Worm (Caenorhabditis elegans) whole organism, early embryonic: Measurements from ENCODE around the gene hmg-1.1.

Experiments
- B0310.2 ChIP-seq: sonication (generic microtip); optimal IDR thresholded peaks from 2 replicates; lab custom pipeline; 2016; ENCODE audit warnings: mild to moderate bottlenecking, missing genetic modification characterization, missing compliant biosample characterization
- F13C5.2 ChIP-seq: sonication (generic microtip); optimal IDR thresholded peaks from 2 replicates; lab custom pipeline; 2017; ENCODE audit warnings: mild to moderate bottlenecking, missing genetic modification characterization, inconsistent platforms, missing compliant biosample characterization
- aly-1 ChIP-seq: sonication (generic microtip); optimal IDR thresholded peaks from 2 replicates; lab custom pipeline; 2016; ENCODE audit warnings: missing genetic modification characterization, missing compliant biosample characterization
- ama-1 ChIP-seq: fragments of 150-350 bp; optimal IDR thresholded peaks from 2 replicates; lab custom pipeline; 2014
- ceh-13 ChIP-seq: fragments of 200-800 bp; sonication (Bioruptor generic); optimal IDR thresholded peaks from 2 replicates; lab custom pipeline; 2018; ENCODE audit warnings: mild to moderate bottlenecking, missing genetic modification characterization, missing compliant biosample characterization
- ceh-36 ChIP-seq: sonication (generic microtip); optimal IDR thresholded peaks from 2 replicates; lab custom pipeline; 2016; ENCODE audit warnings: missing genetic modification characterization, inconsistent platforms, missing compliant biosample characterization
- ets-7 ChIP-seq: sonication (generic microtip); optimal IDR thresholded peaks from 2 replicates; lab custom pipeline; 2016; ENCODE audit warnings: missing genotype, missing genetic modification characterization, missing compliant biosample characterization
- flt-1 ChIP-seq: fragments of 200-800 bp; sonication (Bioruptor generic); IDR thresholded peaks from 2 replicates; pipeline ENCODE4 v1.3.6; 2022; ENCODE audit warnings: missing genetic modification characterization, missing compliant biosample characterization
- hmbx-1 ChIP-seq: sonication (generic microtip); optimal IDR thresholded peaks from 2 replicates; lab custom pipeline; 2016; ENCODE audit warnings: mild to moderate bottlenecking, missing genetic modification characterization, missing compliant biosample characterization
- hmg-4 ChIP-seq: fragments of 200-800 bp; sonication (Bioruptor generic); optimal IDR thresholded peaks from 2 replicates; lab custom pipeline; 2018; ENCODE audit warnings: mild to moderate bottlenecking, missing genetic modification characterization, missing compliant biosample characterization
- hnd-1 ChIP-seq: sonication (generic microtip); optimal IDR thresholded peaks from 2 replicates; lab custom pipeline; 2016; ENCODE audit warnings: missing genetic modification characterization, missing compliant biosample characterization
- pes-1 ChIP-seq: fragments of 200-800 bp; sonication (Bioruptor generic); IDR thresholded peaks from 2 replicates; pipeline ENCODE4 v1.3.6; 2022; ENCODE audit warnings: missing genetic modification reagents, missing genetic modification characterization, missing compliant biosample characterization
- scrt-1 ChIP-seq: fragments of 200-800 bp; sonication (Bioruptor generic); IDR thresholded peaks from 2 replicates; pipeline ENCODE4 v1.3.6; 2022; ENCODE audit warnings: missing genetic modification characterization, missing compliant biosample characterization
- sea-1 ChIP-seq: fragments of 200-800 bp; sonication (Bioruptor generic); conservative IDR thresholded peaks from 2 replicates; pipeline ENCODE4 v1.3.6; 2022; ENCODE audit warnings: missing genetic modification characterization, missing compliant biosample characterization
- tbx-11 ChIP-seq: fragments of 200-800 bp; sonication (Bioruptor generic); IDR thresholded peaks from 2 replicates; pipeline ENCODE4 v1.3.6; 2022; ENCODE audit warnings: missing genetic modification characterization, missing compliant biosample characterization
- tbx-37 ChIP-seq: fragments of 200-800 bp; sonication (Bioruptor generic); conservative IDR thresholded peaks from 2 replicates; pipeline ENCODE4 v1.3.6; 2022; ENCODE audit warnings: missing genetic modification reagents, missing genetic modification characterization, missing compliant biosample characterization
- tra-4 ChIP-seq: sonication (generic microtip); optimal IDR thresholded peaks from 2 replicates; lab custom pipeline; 2017; ENCODE audit warnings: missing genetic modification characterization, missing compliant biosample characterization

Gene hmg-1.1

DNA sequence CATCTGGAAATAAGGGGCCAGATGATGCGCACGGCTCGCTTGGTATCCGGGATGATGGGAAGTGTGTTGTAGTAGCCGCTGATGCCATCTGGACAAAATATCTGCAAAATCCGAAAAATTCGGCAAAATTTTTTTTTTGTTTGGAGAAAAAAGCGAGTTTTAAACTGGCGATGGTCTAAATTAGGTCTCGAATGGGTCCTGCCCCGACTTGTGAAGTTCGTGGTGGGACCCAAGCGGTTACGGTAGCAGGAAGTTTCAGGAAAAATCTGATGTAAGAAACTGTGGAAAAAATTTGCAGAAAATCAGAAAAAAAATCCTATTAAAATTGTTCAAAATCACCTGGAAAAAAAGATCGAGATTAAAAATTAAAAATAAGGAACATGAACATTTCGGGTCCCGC, 7.0 kb upstream of the hmg-1.1 start, which contains the start of gene jmjd-2:
TSS of gene jmjd-2 (minus strand) at position 101 of the 400 bp plus-strand sequence.
- TF ChIP-seq flt-1 (GFP tag; lab: Robert Waterston, UW) (no peak), scrt-1 (GFP tag; lab: Robert Waterston, UW) (no peak), ets-7 (tag; lab: Kevin White, UChicago) (no peak), B0310.2 (tag; lab: Kevin White, UChicago) (no peak), ceh-13 (GFP tag; lab: Kevin White, UChicago) (no peak)

DNA sequence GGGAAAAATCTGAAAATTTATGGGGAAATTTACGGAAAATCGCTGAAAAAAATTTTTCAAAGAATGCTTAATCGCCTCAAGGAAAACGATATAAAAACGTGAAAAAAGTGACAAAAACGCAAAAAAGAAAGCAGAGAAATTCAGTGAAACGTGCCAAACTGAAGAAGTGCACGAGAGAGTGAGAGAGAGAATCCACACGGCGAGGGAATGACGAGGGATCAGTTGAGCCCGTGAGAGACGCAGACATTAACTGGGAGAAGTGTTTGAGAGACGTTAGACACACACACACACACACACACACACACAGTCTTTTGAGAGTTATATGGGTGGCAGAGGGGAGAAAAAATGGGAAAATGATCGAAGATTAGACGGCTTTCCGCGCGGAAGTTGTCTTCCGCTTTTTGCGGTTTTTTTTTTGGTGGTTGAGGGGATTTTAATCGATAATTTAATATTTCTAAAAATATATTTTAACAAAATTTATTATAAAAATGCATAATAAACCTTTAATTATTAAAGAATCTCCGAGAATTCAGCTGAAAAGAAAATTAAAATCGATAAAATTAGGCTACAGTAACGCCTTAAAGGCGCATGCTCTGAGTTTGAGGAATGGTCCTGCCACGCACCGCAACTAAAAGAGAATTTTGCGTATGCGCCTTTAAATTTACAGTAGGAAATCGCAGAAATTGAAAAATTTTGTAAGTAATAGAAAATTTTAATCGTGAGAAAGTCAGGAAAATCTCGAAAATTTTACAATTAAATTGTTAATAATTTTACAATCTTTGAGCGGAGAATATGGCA, 5.8 kb upstream of the hmg-1.1 start:
- TF ChIP-seq sea-1 (GFP tag; lab: Robert Waterston, UW) (no peak), aly-1 (tag; lab: Kevin White, UChicago) (no peak), hmbx-1 (tag; lab: Kevin White, UChicago) (no peak), pes-1 (no peak), ama-1 (lab: Kevin White, UChicago) (no peak), hnd-1 (tag; lab: Kevin White, UChicago) (no peak), ceh-36 (tag; lab: Kevin White, UChicago) (no peak), tbx-37 (GFP tag; lab: Robert Waterston, UW) (no peak), ets-7 (tag; lab: Kevin White, UChicago) (no peak), tra-4 (tag; lab: Kevin White, UChicago) (no peak), flt-1 (GFP tag; lab: Robert Waterston, UW) (no peak), tbx-11 (no peak), F13C5.2 (tag; lab: Kevin White, UChicago) (no peak), hmg-4 (GFP tag; lab: Kevin White, UChicago) (no peak), ceh-13 (GFP tag; lab: Kevin White, UChicago) (no peak), scrt-1 (GFP tag; lab: Robert Waterston, UW) (no peak), B0310.2 (tag; lab: Kevin White, UChicago) (no peak)

DNA sequence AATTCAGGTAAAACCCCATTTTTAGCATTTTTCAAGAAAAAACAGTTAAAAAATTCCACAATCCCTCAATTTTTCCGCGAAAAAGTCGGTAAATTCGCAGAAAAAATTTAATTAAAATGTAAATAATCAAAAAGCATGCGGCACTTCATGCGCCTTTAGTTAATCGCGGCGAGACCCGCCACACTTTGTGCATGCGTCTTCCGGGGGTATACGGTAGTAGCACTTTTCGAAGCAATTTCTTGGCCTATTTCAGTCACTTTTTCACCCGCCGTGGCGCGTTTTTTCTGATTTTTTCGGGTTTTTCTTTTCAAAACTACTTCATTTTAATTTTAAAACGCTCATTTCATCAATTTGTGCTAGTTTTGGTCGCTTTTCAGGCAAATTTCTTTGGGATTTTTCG, 3.3 kb upstream of the hmg-1.1 start:
- no peak for TF ChIP-seq tra-4 (tag; lab: Kevin White, UChicago)
- TF ChIP-seq hmbx-1 (tag; lab: Kevin White, UChicago) = no peak
- no peak for TF ChIP-seq scrt-1 (GFP tag; lab: Robert Waterston, UW)

DNA sequence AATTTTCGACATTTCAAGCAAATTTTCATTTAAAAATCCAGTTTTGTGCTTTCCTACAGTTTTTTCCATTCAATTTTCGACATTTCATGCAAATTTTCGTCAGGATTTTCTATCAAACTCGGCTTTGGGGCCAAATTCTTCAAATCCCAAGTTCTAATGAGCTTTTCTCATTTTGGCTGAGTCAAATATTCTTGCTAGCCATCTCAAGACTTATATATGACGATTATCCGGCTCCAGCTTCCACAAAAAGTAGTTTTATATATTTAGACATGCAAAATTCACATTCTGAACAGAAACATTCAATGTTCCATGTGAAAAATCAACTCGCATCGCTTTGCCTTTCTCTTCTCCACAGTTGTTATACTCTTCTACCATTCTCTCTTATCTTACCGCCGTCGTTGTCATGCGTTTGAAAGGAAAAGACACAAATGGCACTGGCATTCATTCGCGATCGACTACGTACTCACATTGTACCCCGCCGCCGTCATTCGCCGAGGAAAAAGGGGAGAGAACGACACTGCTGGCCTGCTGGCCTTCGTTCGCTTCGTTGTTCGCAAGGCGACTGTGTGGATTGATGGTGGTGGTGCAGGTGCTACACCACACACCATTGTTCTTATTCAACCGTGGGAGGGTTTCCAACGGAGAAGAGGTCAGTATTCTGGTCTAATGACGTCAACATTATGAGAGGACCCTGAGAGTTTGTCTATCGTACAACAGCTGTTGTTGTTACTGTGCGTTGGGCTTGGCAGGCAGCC, 2.6 kb upstream of the hmg-1.1 start:
- no peak for TF ChIP-seq ama-1 (lab: Kevin White, UChicago)
- 0 out of 2 replicates have a peak, but pooled peaks have one; percentile 15 for TF ChIP-seq pes-1
- TF ChIP-seq aly-1 (tag; lab: Kevin White, UChicago) = peak; percentile 15
- no peak for TF ChIP-seq hnd-1 (tag; lab: Kevin White, UChicago)
- no peak for TF ChIP-seq B0310.2 (tag; lab: Kevin White, UChicago)
- no peak for TF ChIP-seq ceh-36 (tag; lab: Kevin White, UChicago)
- TF ChIP-seq ets-7 (tag; lab: Kevin White, UChicago) = no peak
- no peak; the same call in 1 of the 2 replicates for TF ChIP-seq flt-1 (GFP tag; lab: Robert Waterston, UW)
- peak; percentile 94 for TF ChIP-seq hmg-4 (GFP tag; lab: Kevin White, UChicago)
- 0 out of 2 replicates have a peak, but pooled peaks have one; percentile 32 for TF ChIP-seq tbx-11
- no peak for TF ChIP-seq tbx-37 (GFP tag; lab: Robert Waterston, UW)
- TF ChIP-seq ceh-13 (GFP tag; lab: Kevin White, UChicago) = no peak
- no peak for TF ChIP-seq scrt-1 (GFP tag; lab: Robert Waterston, UW)
- no peak for TF ChIP-seq tra-4 (tag; lab: Kevin White, UChicago)
- TF ChIP-seq hmbx-1 (tag; lab: Kevin White, UChicago) = no peak
- no peak for TF ChIP-seq F13C5.2 (tag; lab: Kevin White, UChicago)
- peak; percentile 64; the same call in 1 of the 2 replicates for TF ChIP-seq sea-1 (GFP tag; lab: Robert Waterston, UW)

DNA sequence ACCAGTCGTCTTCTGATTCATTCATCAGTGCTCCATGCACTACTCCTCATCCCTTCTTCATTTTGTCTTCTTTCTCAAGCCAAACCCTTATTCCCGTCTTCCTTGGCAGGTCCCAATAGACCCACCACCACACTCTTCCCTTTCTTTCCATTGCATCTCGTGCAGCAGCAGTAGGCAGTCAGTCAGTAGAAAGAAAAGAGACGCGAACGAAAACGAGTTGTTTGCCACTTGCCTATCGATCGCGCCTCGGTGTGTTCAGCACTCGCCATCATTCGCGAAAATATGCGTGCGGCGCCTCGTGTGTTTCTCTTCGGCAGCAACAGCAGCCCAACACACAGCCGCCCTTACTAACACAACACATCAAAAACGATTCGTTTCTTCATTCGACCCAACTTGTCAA, 1.0 kb upstream of the hmg-1.1 start:
- TF ChIP-seq hmg-4 (GFP tag; lab: Kevin White, UChicago) = peak; percentile 76
- peak; percentile 20 for TF ChIP-seq ets-7 (tag; lab: Kevin White, UChicago)
- no peak for TF ChIP-seq tra-4 (tag; lab: Kevin White, UChicago)
- TF ChIP-seq B0310.2 (tag; lab: Kevin White, UChicago) = no peak
- peak; percentile 70 for TF ChIP-seq aly-1 (tag; lab: Kevin White, UChicago)
- peak; percentile 95 for TF ChIP-seq ama-1 (lab: Kevin White, UChicago)
- no peak for TF ChIP-seq F13C5.2 (tag; lab: Kevin White, UChicago)
- no peak for TF ChIP-seq tbx-37 (GFP tag; lab: Robert Waterston, UW)
- no peak for TF ChIP-seq scrt-1 (GFP tag; lab: Robert Waterston, UW)
- 0 out of 2 replicates have a peak, but pooled peaks have one; percentile 22 for TF ChIP-seq tbx-11
- TF ChIP-seq ceh-36 (tag; lab: Kevin White, UChicago) = peak; percentile 14
- no peak for TF ChIP-seq hmbx-1 (tag; lab: Kevin White, UChicago)
- peak; percentile 73 for TF ChIP-seq flt-1 (GFP tag; lab: Robert Waterston, UW)
- no peak; the same call in 1 of the 2 replicates for TF ChIP-seq sea-1 (GFP tag; lab: Robert Waterston, UW)
- TF ChIP-seq pes-1 = peak; percentile 61
- no peak for TF ChIP-seq hnd-1 (tag; lab: Kevin White, UChicago)

DNA sequence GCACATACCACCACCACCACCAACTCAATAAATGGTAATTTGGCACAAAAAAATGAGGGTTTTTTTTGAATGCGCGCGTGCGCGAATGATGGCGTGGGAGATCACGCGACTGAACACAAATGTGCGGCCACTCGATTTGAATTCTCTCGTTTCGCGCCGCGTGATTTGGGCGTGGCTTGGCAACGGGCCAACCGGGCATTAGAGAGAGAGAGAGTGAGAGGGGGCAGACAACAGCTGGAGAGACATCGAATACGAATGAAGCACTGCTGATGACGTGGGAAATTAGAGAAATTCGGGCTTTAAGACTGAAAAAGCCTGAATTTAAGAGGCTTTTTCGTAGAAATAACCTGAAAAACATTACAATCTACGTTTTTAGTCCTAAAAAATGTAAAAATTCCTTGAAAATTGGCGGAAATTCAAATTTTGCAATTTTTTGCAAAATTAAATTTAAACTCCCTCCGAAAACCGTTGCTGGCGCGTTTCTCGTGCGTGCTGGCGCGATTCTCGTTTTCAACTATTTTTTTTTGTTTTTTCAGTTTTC, 975 bp downstream of the hmg-1.1 start:
- no peak for TF ChIP-seq ets-7 (tag; lab: Kevin White, UChicago)
- no peak for TF ChIP-seq tbx-37 (GFP tag; lab: Robert Waterston, UW)
- peak; percentile 30 for TF ChIP-seq hmbx-1 (tag; lab: Kevin White, UChicago)
- peak; percentile 54; the same call in 1 of the 2 replicates for TF ChIP-seq scrt-1 (GFP tag; lab: Robert Waterston, UW)
- TF ChIP-seq ceh-13 (GFP tag; lab: Kevin White, UChicago) = no peak
- peak; percentile 87 for TF ChIP-seq B0310.2 (tag; lab: Kevin White, UChicago)
- peak; percentile 52; the same call in 1 of the 2 replicates for TF ChIP-seq sea-1 (GFP tag; lab: Robert Waterston, UW)
- peak; percentile 1 for TF ChIP-seq hnd-1 (tag; lab: Kevin White, UChicago)
- peak; percentile 96 for TF ChIP-seq ama-1 (lab: Kevin White, UChicago)
- peak; percentile 81 for TF ChIP-seq F13C5.2 (tag; lab: Kevin White, UChicago)
- TF ChIP-seq tra-4 (tag; lab: Kevin White, UChicago) = peak; percentile 52
- peak; percentile 50 for TF ChIP-seq ceh-36 (tag; lab: Kevin White, UChicago)
- TF ChIP-seq pes-1 = peak; percentile 66
- peak; percentile 76 for TF ChIP-seq hmg-4 (GFP tag; lab: Kevin White, UChicago)
- TF ChIP-seq aly-1 (tag; lab: Kevin White, UChicago) = peak; percentile 65
- TF ChIP-seq flt-1 (GFP tag; lab: Robert Waterston, UW) = peak; percentile 13
- no peak for TF ChIP-seq tbx-11
